Worm (Caenorhabditis elegans) whole organism, late embryonic: ENCODE data around the gene jbts-14.

Source experiments
- F13H6.1 ChIP-seq: sonication (generic microtip); optimal IDR thresholded peaks from 2 replicates; lab custom pipeline; 2016; ENCODE audit warnings: missing genetic modification characterization, missing compliant biosample characterization
- K09A11.1 ChIP-seq: sonication (generic microtip); optimal IDR thresholded peaks from 2 replicates; lab custom pipeline; 2017; ENCODE audit warnings: antibody characterized with exemption, mild to moderate bottlenecking, missing genetic modification characterization, missing compliant biosample characterization; ENCODE audit not compliant: insufficient read depth
- T23F11.4 ChIP-seq: fragments of 200-800 bp; sonication (Bioruptor generic); optimal IDR thresholded peaks from 2 replicates; lab custom pipeline; 2018; ENCODE audit warnings: mild to moderate bottlenecking, missing genetic modification characterization, missing compliant biosample characterization
- ahr-1 ChIP-seq: sonication (generic microtip); optimal IDR thresholded peaks from 2 replicates; lab custom pipeline; 2016; ENCODE audit warnings: missing genetic modification characterization, missing compliant biosample characterization
- ceh-14 ChIP-seq: sonication (generic microtip); optimal IDR thresholded peaks from 2 replicates; lab custom pipeline; 2016; ENCODE audit warnings: missing genotype, missing genetic modification characterization, missing compliant biosample characterization
- ceh-19 ChIP-seq: fragments of 200-800 bp; sonication (Bioruptor generic); optimal IDR thresholded peaks from 2 replicates; lab custom pipeline; 2018; ENCODE audit warnings: mild to moderate bottlenecking, missing genetic modification characterization, missing compliant biosample characterization
- ceh-2 ChIP-seq: sonication (generic microtip); optimal IDR thresholded peaks from 2 replicates; lab custom pipeline; 2016; ENCODE audit warnings: missing genotype, missing genetic modification characterization, missing compliant biosample characterization
- ceh-22 ChIP-seq: sonication (generic microtip); optimal IDR thresholded peaks from 2 replicates; lab custom pipeline; 2017; ENCODE audit warnings: missing biosample characterization, missing genetic modification characterization
- ceh-45 ChIP-seq: fragments of 200-800 bp; sonication (Bioruptor generic); IDR thresholded peaks from 2 replicates; pipeline ENCODE4 v1.3.6; 2022; ENCODE audit warnings: missing genetic modification reagents, missing genetic modification characterization, missing compliant biosample characterization
- ceh-48 ChIP-seq: sonication (generic microtip); optimal IDR thresholded peaks from 2 replicates; lab custom pipeline; 2016; ENCODE audit warnings: missing genetic modification characterization, inconsistent platforms, missing compliant biosample characterization
- che-1 ChIP-seq: sonication (generic microtip); optimal IDR thresholded peaks from 2 replicates; lab custom pipeline; 2016; ENCODE audit warnings: mild to moderate bottlenecking, missing genetic modification characterization, missing compliant biosample characterization
- dmd-4 ChIP-seq: sonication (generic microtip); optimal IDR thresholded peaks from 2 replicates; lab custom pipeline; 2016; ENCODE audit warnings: borderline replicate concordance, missing genetic modification characterization, missing compliant biosample characterization
- dve-1 ChIP-seq: sonication (generic microtip); optimal IDR thresholded peaks from 2 replicates; lab custom pipeline; 2017; ENCODE audit warnings: antibody characterized with exemption, mild to moderate bottlenecking, missing genetic modification characterization, missing compliant biosample characterization
- elt-2 ChIP-seq: sonication (generic microtip); optimal IDR thresholded peaks from 2 replicates; lab custom pipeline; 2016; ENCODE audit warnings: missing genetic modification reagents, missing genetic modification characterization, missing compliant biosample characterization
- ets-4 ChIP-seq: sonication (generic microtip); optimal IDR thresholded peaks from 2 replicates; lab custom pipeline; 2016; ENCODE audit warnings: missing genetic modification characterization, missing compliant biosample characterization
- eyg-1 ChIP-seq: sonication (generic microtip); optimal IDR thresholded peaks from 2 replicates; lab custom pipeline; 2016; ENCODE audit warnings: missing genotype, missing genetic modification characterization, missing compliant biosample characterization
- hlh-13 ChIP-seq: fragments of 200-800 bp; sonication (Bioruptor generic); optimal IDR thresholded peaks from 2 replicates; lab custom pipeline; 2018; ENCODE audit warnings: mild to moderate bottlenecking, missing genetic modification characterization, missing compliant biosample characterization
- hlh-30 ChIP-seq: sonication (generic microtip); optimal IDR thresholded peaks from 2 replicates; lab custom pipeline; 2017; ENCODE audit warnings: antibody characterized with exemption, missing genetic modification characterization, missing compliant biosample characterization; ENCODE audit not compliant: insufficient read depth
- hlh-6 ChIP-seq: sonication (generic microtip); optimal IDR thresholded peaks from 2 replicates; lab custom pipeline; 2016; ENCODE audit warnings: missing genotype, missing genetic modification characterization, missing compliant biosample characterization
- hlh-8 ChIP-seq: sonication (generic microtip); optimal IDR thresholded peaks from 2 replicates; lab custom pipeline; 2016; ENCODE audit warnings: missing genotype, missing genetic modification characterization, missing compliant biosample characterization
- lim-6 ChIP-seq: sonication (generic microtip); optimal IDR thresholded peaks from 2 replicates; lab custom pipeline; 2016; ENCODE audit warnings: missing genetic modification characterization, missing compliant biosample characterization
- madf-2 ChIP-seq: sonication (generic microtip); optimal IDR thresholded peaks from 2 replicates; lab custom pipeline; 2017; ENCODE audit warnings: missing genetic modification characterization, missing compliant biosample characterization
- nfya-1 ChIP-seq: sonication (generic microtip); optimal IDR thresholded peaks from 2 replicates; lab custom pipeline; 2017; ENCODE audit warnings: missing genetic modification characterization, mild to moderate bottlenecking, missing compliant biosample characterization, antibody characterized with exemption, moderate library complexity
- nhr-11 ChIP-seq: fragments of 150-350 bp; optimal IDR thresholded peaks from 2 replicates; lab custom pipeline; 2014; ENCODE audit warnings: missing biosample characterization, missing genetic modification characterization
- odd-2 ChIP-seq: sonication (generic microtip); optimal IDR thresholded peaks from 2 replicates; lab custom pipeline; 2017; ENCODE audit warnings: antibody characterized with exemption, mild to moderate bottlenecking, missing genetic modification characterization, missing compliant biosample characterization
- pat-9 ChIP-seq: fragments of 200-800 bp; sonication (Bioruptor generic); optimal IDR thresholded peaks from 2 replicates; lab custom pipeline; 2018; ENCODE audit warnings: mild to moderate bottlenecking, missing genetic modification characterization, moderate library complexity, missing compliant biosample characterization
- pha-2 ChIP-seq: sonication (generic microtip); optimal IDR thresholded peaks from 2 replicates; lab custom pipeline; 2017; ENCODE audit warnings: mild to moderate bottlenecking, missing genetic modification characterization, missing compliant biosample characterization
- pha-4 ChIP-seq: fragments of 150-350 bp; optimal IDR thresholded peaks from 2 replicates; lab custom pipeline; 2018; ENCODE audit warnings: missing biosample characterization, missing genetic modification reagents, missing genetic modification characterization
- sox-4 ChIP-seq: sonication (generic microtip); optimal IDR thresholded peaks from 2 replicates; lab custom pipeline; 2017; ENCODE audit warnings: mild to moderate bottlenecking, missing genetic modification characterization, inconsistent platforms, missing compliant biosample characterization
- syd-9 ChIP-seq: sonication (generic microtip); optimal IDR thresholded peaks from 2 replicates; lab custom pipeline; 2016; ENCODE audit warnings: mild to moderate bottlenecking, missing genetic modification characterization, moderate library complexity, missing compliant biosample characterization
- tbx-2 ChIP-seq: sonication (generic microtip); optimal IDR thresholded peaks from 2 replicates; lab custom pipeline; 2016; ENCODE audit warnings: missing genetic modification characterization, missing compliant biosample characterization
- tbx-7 ChIP-seq: sonication (generic microtip); optimal IDR thresholded peaks from 2 replicates; lab custom pipeline; 2016; ENCODE audit warnings: missing genotype, missing genetic modification characterization, missing compliant biosample characterization
- unc-3 ChIP-seq, 2 experiments: fragments of 200-800 bp in 1 of 2; sonication (Bioruptor generic) in 1 of 2; sonication (generic microtip) in 1 of 2; conservative IDR thresholded peaks in 1 of 2; optimal IDR thresholded peaks in 1 of 2; 2 replicates each; pipeline versions ENCODE4 v1.3.6 to Lab custom; 2016 to 2022; ENCODE audit warnings: missing compliant biosample characterization in 2 of 2, missing genetic modification characterization in 2 of 2, missing genetic modification reagents in 1 of 2

Gene jbts-14

ce11 chrX:8744192-8744985 lies 40.3 kb downstream of the jbts-14 start:
- TF ChIP-seq hlh-30 (tag; lab: Kevin White, UChicago) (no peak), ceh-14 (tag; lab: Kevin White, UChicago) (no peak), pat-9 (no peak), lim-6 (tag; lab: Kevin White, UChicago) (no peak), tbx-2 (tag; lab: Kevin White, UChicago) (no peak), ahr-1 (tag; lab: Kevin White, UChicago) (no peak), hlh-8 (tag; lab: Kevin White, UChicago) (no peak), F13H6.1 (no peak), tbx-7 (no peak), K09A11.1 (tag; lab: Kevin White, UChicago) (no peak), syd-9 (tag; lab: Kevin White, UChicago) (no peak), ets-4 (tag; lab: Kevin White, UChicago) (no peak), pha-2 (tag; lab: Kevin White, UChicago) (no peak), ceh-48 (tag; lab: Kevin White, UChicago) (no peak), T23F11.4 (no peak), madf-2 (tag; lab: Kevin White, UChicago) (no peak), ceh-22 (tag; lab: Kevin White, UChicago) (no peak)

DNA sequence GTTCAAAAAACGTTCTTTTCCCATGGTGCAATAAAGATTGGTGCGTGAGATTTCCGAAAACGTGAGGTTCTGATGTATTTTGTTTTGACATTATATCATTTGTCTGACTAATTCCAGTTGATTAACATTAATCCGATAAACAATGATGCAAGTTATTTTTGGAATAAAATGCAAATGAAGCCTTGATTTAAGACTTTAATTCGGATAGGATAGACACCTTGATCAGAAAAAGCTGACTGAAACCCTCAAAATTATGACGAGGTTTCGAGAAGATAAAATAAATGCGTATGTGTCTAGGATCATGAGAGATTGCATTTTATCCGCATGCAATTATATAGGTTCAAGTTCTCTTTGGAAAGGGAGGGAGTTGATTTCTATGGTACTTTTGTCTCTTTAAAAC lies 41.4 kb downstream of the jbts-14 start:
- no peak for TF ChIP-seq hlh-13
- TF ChIP-seq ahr-1 (tag; lab: Kevin White, UChicago) = no peak
- TF ChIP-seq madf-2 (tag; lab: Kevin White, UChicago) = no peak

DNA sequence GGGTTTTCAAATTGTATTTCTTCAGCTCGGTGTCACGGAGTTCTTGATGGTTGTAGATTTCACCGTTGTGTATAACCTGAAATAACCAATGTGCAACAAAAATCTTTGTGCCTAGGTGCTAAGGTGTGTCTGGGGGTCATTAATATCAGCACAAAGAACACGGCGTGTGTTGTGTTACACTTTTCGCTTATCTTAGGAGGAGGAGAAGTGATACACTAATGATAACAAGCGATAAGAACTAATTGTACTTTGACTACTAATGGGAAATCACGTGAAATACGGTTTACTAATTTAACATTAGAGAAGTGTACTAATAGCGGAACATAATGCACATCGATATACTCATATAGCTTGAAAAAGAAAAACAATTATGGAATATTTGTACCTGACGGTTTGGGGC lies 46.1 kb downstream of the jbts-14 start:
- TF ChIP-seq elt-2 (tag; lab: Kevin White, UChicago) = peak; percentile 95
- no peak for TF ChIP-seq che-1 (tag; lab: Kevin White, UChicago)
- no peak for TF ChIP-seq unc-3 (GFP tag; conservative IDR thresholded peaks at IDR 0.05; lab: Robert Waterston, UW)
- no peak for TF ChIP-seq unc-3 (tag; optimal IDR thresholded peaks at IDR 0.05; lab: Kevin White, UChicago)
- TF ChIP-seq nhr-11 (tag; lab: Kevin White, UChicago) = no peak
- TF ChIP-seq hlh-13 = no peak
- TF ChIP-seq, all 69 proteins: peak for 1

DNA sequence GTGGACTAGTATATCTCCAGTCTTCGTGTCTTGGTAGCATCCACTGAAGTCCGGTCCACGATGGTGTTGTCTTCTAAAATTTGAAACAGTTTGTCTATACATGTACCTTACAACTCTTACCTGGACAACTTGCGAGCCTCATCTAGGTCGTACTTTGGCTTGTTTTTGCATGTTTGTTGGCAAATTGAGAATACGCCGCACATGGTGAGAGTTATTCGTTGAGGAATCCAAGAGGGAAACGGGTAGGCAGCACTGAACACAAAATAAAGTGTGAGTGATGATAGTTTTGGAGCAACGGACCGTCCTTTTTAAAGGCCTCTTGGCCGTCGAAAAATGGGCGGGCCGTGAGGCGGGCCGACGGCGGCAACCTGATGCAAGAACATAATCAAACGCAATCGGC lies 46.6 kb downstream of the jbts-14 start, which contains the start of gene asns-2:
Gene asns-2 (minus strand): TSS at position 282 of the 400 bp plus-strand sequence.
- TF ChIP-seq ceh-19 (GFP tag; lab: Kevin White, UChicago) (no peak), sox-4 (tag; lab: Kevin White, UChicago) (no peak), hlh-6 (tag; lab: Kevin White, UChicago) (no peak), unc-3 (GFP tag; conservative IDR thresholded peaks at IDR 0.05; lab: Robert Waterston, UW) (no peak), unc-3 (tag; optimal IDR thresholded peaks at IDR 0.05; lab: Kevin White, UChicago) (no peak), ceh-2 (tag; lab: Kevin White, UChicago) (no peak), nfya-1 (no peak), ceh-45 (GFP tag; lab: Robert Waterston, UW) (no peak), pha-2 (tag; lab: Kevin White, UChicago) (no peak), eyg-1 (tag; lab: Kevin White, UChicago) (no peak), hlh-8 (tag; lab: Kevin White, UChicago) (no peak), ceh-22 (tag; lab: Kevin White, UChicago) (no peak), F13H6.1 (no peak), ceh-14 (tag; lab: Kevin White, UChicago) (no peak), odd-2 (tag; lab: Kevin White, UChicago) (no peak), pha-4 (tag; lab: Kevin White, UChicago) (no peak), dve-1 (tag; lab: Kevin White, UChicago) (no peak), elt-2 (tag; lab: Kevin White, UChicago) (no peak), dmd-4 (tag; lab: Kevin White, UChicago) (no peak)
